Worm (Caenorhabditis elegans) whole organism, L4 larva: Measurements from ENCODE around the gene lon-2.

Experiments used
- D1046.2 ChIP-seq: fragments of 200-800 bp; sonication (Bioruptor generic); IDR thresholded peaks from 2 replicates; pipeline ENCODE4 v1.3.6; 2022; ENCODE audit warnings: missing genetic modification characterization, missing compliant biosample characterization
- F10B5.3 ChIP-seq: sonication (generic microtip); optimal IDR thresholded peaks from 2 replicates; lab custom pipeline; 2016; ENCODE audit warnings: mild to moderate bottlenecking, missing genetic modification characterization, missing compliant biosample characterization
- F26F4.8 ChIP-seq: fragments of 200-800 bp; sonication (Bioruptor generic); conservative IDR thresholded peaks from 2 replicates; pipeline ENCODE4 v1.3.6; 2022; ENCODE audit warnings: missing genetic modification characterization, missing compliant biosample characterization
- F37D6.2 ChIP-seq: sonication (generic microtip); optimal IDR thresholded peaks from 2 replicates; lab custom pipeline; 2016; ENCODE audit warnings: mild to moderate bottlenecking, missing genetic modification characterization, missing compliant biosample characterization
- F49E8.2 ChIP-seq: sonication (generic microtip); optimal IDR thresholded peaks from 2 replicates; lab custom pipeline; 2016; ENCODE audit warnings: missing compliant biosample characterization, mild to moderate bottlenecking, missing genetic modification characterization, borderline replicate concordance
- T20F7.1 ChIP-seq: fragments of 200-800 bp; sonication (Bioruptor generic); optimal IDR thresholded peaks from 2 replicates; lab custom pipeline; 2018; ENCODE audit warnings: mild to moderate bottlenecking, missing genetic modification characterization, missing compliant biosample characterization
- Y48G9A.11 ChIP-seq: fragments of 200-800 bp; sonication (Bioruptor generic); IDR thresholded peaks from 2 replicates; pipeline ENCODE4 v1.3.6; 2022; ENCODE audit warnings: missing genetic modification reagents, missing genetic modification characterization, missing compliant biosample characterization
- Y75B8A.6 ChIP-seq: fragments of 200-800 bp; sonication (Bioruptor generic); IDR thresholded peaks from 2 replicates; pipeline ENCODE4 v1.3.6; 2022; ENCODE audit warnings: missing genetic modification reagents, missing genetic modification characterization, missing compliant biosample characterization
- aha-1 ChIP-seq: fragments of 150-350 bp; peaks from one replicate; lab custom pipeline; 2014; ENCODE audit warnings: missing biosample characterization, missing genetic modification characterization
- ceh-20 ChIP-seq: fragments of 200-800 bp; sonication (Bioruptor generic); IDR thresholded peaks from 2 replicates; pipeline ENCODE4 v1.3.6; 2022; ENCODE audit warnings: missing genetic modification reagents, missing genetic modification characterization, missing compliant biosample characterization
- ceh-32 ChIP-seq: sonication (generic microtip); optimal IDR thresholded peaks from 2 replicates; lab custom pipeline; 2016; ENCODE audit warnings: mild to moderate bottlenecking, missing genetic modification characterization, missing compliant biosample characterization; ENCODE audit not compliant: poor library complexity
- ces-1 ChIP-seq: fragments of 150-350 bp; sonication (generic microtip); optimal IDR thresholded peaks from 4 replicates; lab custom pipeline; 2014; ENCODE audit warnings: missing biosample characterization, missing genetic modification reagents, missing genetic modification characterization
- ctbp-1 ChIP-seq: fragments of 200-800 bp; sonication (Bioruptor generic); IDR thresholded peaks from 2 replicates; pipeline ENCODE4 v1.3.6; 2022; ENCODE audit warnings: missing genetic modification reagents, missing genetic modification characterization, missing compliant biosample characterization
- daf-16 ChIP-seq, 3 experiments: sonication (generic microtip); optimal IDR thresholded peaks; 2 replicates each; lab custom pipeline; 2016 to 2017; ENCODE audit warnings: missing genetic modification characterization in 3 of 3, missing genetic modification reagents in 3 of 3, mild to moderate bottlenecking in 2 of 3, missing compliant biosample characterization in 2 of 3, missing biosample characterization in 1 of 3, moderate library complexity in 1 of 3
- dmd-8 ChIP-seq: fragments of 200-800 bp; sonication (Bioruptor generic); IDR thresholded peaks from 2 replicates; pipeline ENCODE4 v1.3.6; 2022; ENCODE audit warnings: missing genetic modification characterization, missing compliant biosample characterization
- dmd-9 ChIP-seq: fragments of 200-800 bp; sonication (Bioruptor generic); IDR thresholded peaks from 2 replicates; pipeline ENCODE4 v1.3.6; 2022; ENCODE audit warnings: missing genetic modification reagents, missing genetic modification characterization, missing compliant biosample characterization
- dve-1 ChIP-seq: sonication (generic microtip); optimal IDR thresholded peaks from 2 replicates; lab custom pipeline; 2017; ENCODE audit warnings: antibody characterized with exemption, mild to moderate bottlenecking, missing genetic modification characterization, missing compliant biosample characterization; ENCODE audit not compliant: insufficient read depth
- egl-43 ChIP-seq: fragments of 200-800 bp; sonication (Bioruptor generic); IDR thresholded peaks from 2 replicates; pipeline ENCODE4 v1.3.6; 2022; ENCODE audit warnings: missing genetic modification reagents, missing genetic modification characterization, missing compliant biosample characterization
- fos-1 ChIP-seq: fragments of 150-350 bp; optimal IDR thresholded peaks from 2 replicates; lab custom pipeline; 2014; ENCODE audit warnings: missing biosample characterization, missing genetic modification characterization
- gei-8 ChIP-seq: fragments of 200-800 bp; sonication (Bioruptor generic); optimal IDR thresholded peaks from 2 replicates; lab custom pipeline; 2018; ENCODE audit warnings: mild to moderate bottlenecking, missing genetic modification characterization, missing compliant biosample characterization
- hif-1 ChIP-seq, 2 experiments: sonication (generic microtip); optimal IDR thresholded peaks; 2 replicates each; lab custom pipeline; 2016 to 2017; ENCODE audit warnings: missing compliant biosample characterization in 2 of 2, missing genetic modification characterization in 2 of 2, missing genetic modification reagents in 2 of 2, missing genotype in 2 of 2, mild to moderate bottlenecking in 1 of 2
- hlh-30 ChIP-seq: sonication (generic microtip); optimal IDR thresholded peaks from 2 replicates; lab custom pipeline; 2017; ENCODE audit warnings: antibody characterized with exemption, mild to moderate bottlenecking, missing genetic modification characterization, missing compliant biosample characterization; ENCODE audit not compliant: insufficient read depth
- hmg-1.1 ChIP-seq: fragments of 200-800 bp; sonication (Bioruptor generic); IDR thresholded peaks from 2 replicates; pipeline ENCODE4 v1.3.6; 2022; ENCODE audit warnings: missing genetic modification reagents, missing genetic modification characterization, missing compliant biosample characterization
- lin-1 ChIP-seq: fragments of 200-800 bp; sonication (Bioruptor generic); IDR thresholded peaks from 2 replicates; pipeline ENCODE4 v1.3.6; 2022; ENCODE audit warnings: missing genetic modification reagents, missing genetic modification characterization, missing compliant biosample characterization
- lin-13 ChIP-seq: fragments of 150-350 bp; optimal IDR thresholded peaks from 2 replicates; lab custom pipeline; 2014; ENCODE audit warnings: missing biosample characterization, missing genetic modification reagents, missing genetic modification characterization
- lin-15B ChIP-seq: fragments of 150-350 bp; sonication (generic microtip); optimal IDR thresholded peaks from 3 replicates; lab custom pipeline; 2014; ENCODE audit warnings: missing biosample characterization, missing genetic modification characterization
- lsy-2 ChIP-seq, 2 experiments: fragments of 150-350 bp in 1 of 2; sonication (generic microtip) in 1 of 2; optimal IDR thresholded peaks; 2 replicates each; lab custom pipeline; 2014 to 2017; ENCODE audit warnings: missing biosample characterization in 2 of 2, missing genetic modification characterization in 2 of 2
- madf-9 ChIP-seq: fragments of 200-800 bp; sonication (Bioruptor generic); conservative IDR thresholded peaks from 2 replicates; pipeline ENCODE4 v1.3.6; 2022; ENCODE audit warnings: missing genetic modification reagents, missing genetic modification characterization, missing compliant biosample characterization
- mdl-1 ChIP-seq, 2 experiments: fragments of 150-350 bp in 1 of 2; sonication (generic microtip) in 1 of 2; optimal IDR thresholded peaks; 2 replicates each; lab custom pipeline; 2014 to 2017; ENCODE audit warnings: missing biosample characterization in 2 of 2, missing genetic modification characterization in 2 of 2
- mdt-29 ChIP-seq: fragments of 200-800 bp; sonication (Bioruptor generic); IDR thresholded peaks from 2 replicates; pipeline ENCODE4 v1.3.6; 2022; ENCODE audit warnings: missing genetic modification reagents, missing genetic modification characterization, missing compliant biosample characterization
- mep-1 ChIP-seq: fragments of 150-350 bp; sonication (generic microtip); optimal IDR thresholded peaks from 3 replicates; lab custom pipeline; 2014; ENCODE audit warnings: missing biosample characterization, missing genetic modification characterization
- mes-2 ChIP-seq: sonication (generic microtip); optimal IDR thresholded peaks from 2 replicates; lab custom pipeline; 2016; ENCODE audit warnings: missing genotype, mild to moderate bottlenecking, missing genetic modification characterization, missing compliant biosample characterization; ENCODE audit not compliant: poor library complexity, severe bottlenecking
- mxl-2 ChIP-seq: fragments of 200-800 bp; sonication (Bioruptor generic); conservative IDR thresholded peaks from 2 replicates; pipeline ENCODE4 v1.3.6; 2022; ENCODE audit warnings: missing genetic modification reagents, missing genetic modification characterization, missing compliant biosample characterization
- nhr-10 ChIP-seq: fragments of 150-350 bp; optimal IDR thresholded peaks from 2 replicates; lab custom pipeline; 2014; ENCODE audit warnings: missing biosample characterization, missing genetic modification characterization
- nhr-11 ChIP-seq: fragments of 150-350 bp; optimal IDR thresholded peaks from 2 replicates; lab custom pipeline; 2014; ENCODE audit warnings: missing biosample characterization, missing genetic modification characterization
- nhr-28 ChIP-seq: fragments of 150-350 bp; optimal IDR thresholded peaks from 2 replicates; lab custom pipeline; 2014; ENCODE audit warnings: missing biosample characterization, missing genetic modification characterization
- nhr-6 ChIP-seq: fragments of 150-350 bp; optimal IDR thresholded peaks from 2 replicates; lab custom pipeline; 2014; ENCODE audit warnings: missing biosample characterization, missing genetic modification characterization
- pha-4 ChIP-seq, 2 experiments: fragments of 150-350 bp in 1 of 2; fragments of 200-800 bp in 1 of 2; sonication (Bioruptor generic) in 1 of 2; IDR thresholded peaks in 1 of 2; optimal IDR thresholded peaks in 1 of 2; 2 replicates each; pipeline versions ENCODE4 v1.3.6 to Lab custom; 2014 to 2022; ENCODE audit warnings: missing genetic modification characterization in 2 of 2, missing genetic modification reagents in 2 of 2, missing biosample characterization in 1 of 2, missing compliant biosample characterization in 1 of 2
- php-3 ChIP-seq: fragments of 200-800 bp; sonication (Bioruptor generic); IDR thresholded peaks from 2 replicates; pipeline ENCODE4 v1.3.6; 2022; ENCODE audit warnings: missing genetic modification reagents, missing genetic modification characterization, missing compliant biosample characterization
- sdz-12 ChIP-seq: fragments of 200-800 bp; sonication (Bioruptor generic); optimal IDR thresholded peaks from 2 replicates; lab custom pipeline; 2018; ENCODE audit warnings: mild to moderate bottlenecking, missing genetic modification characterization, missing compliant biosample characterization
- snpc-1.2 ChIP-seq: fragments of 200-800 bp; sonication (Bioruptor generic); IDR thresholded peaks from 2 replicates; pipeline ENCODE4 v1.3.6; 2022; ENCODE audit warnings: missing genetic modification reagents, missing genetic modification characterization, missing compliant biosample characterization
- tra-1 ChIP-seq: fragments of 200-800 bp; sonication (Bioruptor generic); IDR thresholded peaks from 2 replicates; pipeline ENCODE4 v1.3.6; 2022; ENCODE audit warnings: missing genetic modification reagents, missing genetic modification characterization, missing compliant biosample characterization
- unc-39 ChIP-seq: sonication (generic microtip); optimal IDR thresholded peaks from 2 replicates; lab custom pipeline; 2017; ENCODE audit warnings: missing biosample characterization, missing genetic modification characterization
- unc-62 ChIP-seq, 3 experiments: fragments of 150-350 bp in 1 of 3; sonication (generic microtip); optimal IDR thresholded peaks in 2 of 3; peaks in 1 of 3; 1 replicate in 1 of 3; 2 replicates in 2 of 3; lab custom pipeline; 2014 to 2017; ENCODE audit warnings: missing biosample characterization in 3 of 3, missing genetic modification characterization in 3 of 3, missing genetic modification reagents in 3 of 3, missing genotype in 1 of 3
- vab-7 ChIP-seq: fragments of 200-800 bp; sonication (Bioruptor generic); IDR thresholded peaks from 2 replicates; pipeline ENCODE4 v1.3.6; 2022; ENCODE audit warnings: missing genetic modification reagents, missing genetic modification characterization, missing compliant biosample characterization
- zfp-3 ChIP-seq: fragments of 200-800 bp; sonication (Bioruptor generic); conservative IDR thresholded peaks from 2 replicates; pipeline ENCODE4 v1.3.6; 2022; ENCODE audit warnings: missing genetic modification reagents, missing genetic modification characterization, missing compliant biosample characterization
- zip-2 ChIP-seq: fragments of 150-350 bp; optimal IDR thresholded peaks from 2 replicates; lab custom pipeline; 2014; ENCODE audit warnings: missing biosample characterization, missing genetic modification characterization

The lon-2 gene

DNA sequence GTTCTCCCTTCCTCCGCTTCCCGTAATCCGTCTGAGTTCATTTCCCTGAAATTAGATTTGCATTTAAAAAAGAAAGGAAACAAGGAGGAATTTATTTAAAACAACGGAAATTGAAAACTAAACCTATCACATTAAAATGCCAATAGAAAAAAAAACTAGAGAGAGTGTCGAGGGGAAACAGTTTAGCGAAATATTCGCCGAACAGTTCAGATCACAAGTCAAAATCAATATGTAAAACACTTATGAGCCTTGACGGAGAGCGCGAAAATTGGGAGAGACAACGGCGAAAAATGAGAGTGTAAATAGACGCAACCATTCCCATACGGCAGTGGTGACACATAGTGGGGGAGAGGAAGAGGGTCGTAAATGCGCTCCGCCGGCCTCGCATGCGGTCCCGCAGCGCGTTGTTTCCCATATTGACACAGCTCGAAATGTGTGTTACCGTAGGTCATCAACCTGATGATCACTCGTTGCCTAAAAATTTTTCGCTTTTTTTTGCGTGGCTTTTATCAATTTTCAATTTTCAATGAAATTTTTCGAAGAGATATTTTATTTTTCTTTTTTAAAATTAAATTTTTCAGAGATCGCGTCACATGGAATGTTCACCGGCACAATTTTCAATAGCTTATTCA is 37.1 kb downstream of the lon-2 start, which contains the start of the genes dnj-14 and glit-1 (continued):
- TF ChIP-seq F26F4.8 (GFP tag; lab: Robert Waterston, UW) (no peak), ceh-20 (GFP tag; lab: Robert Waterston, UW) (peak; percentile 69), egl-43 (GFP tag; lab: Robert Waterston, UW) (peak; percentile 66; the same call in 1 of the 2 replicates), lin-13 (GFP tag; lab: Kevin White, UChicago) (peak; percentile 87), F49E8.2 (tag; lab: Kevin White, UChicago) (no peak), ceh-32 (tag; lab: Kevin White, UChicago) (no peak), nhr-11 (tag; lab: Kevin White, UChicago) (peak; percentile 88), hlh-30 (tag; lab: Kevin White, UChicago) (peak; percentile 96), daf-16 (GFP tag; optimal IDR thresholded peaks at IDR 0.05; lab: Kevin White, UChicago) (peak; percentile 33 to 46), daf-16 (tag; optimal IDR thresholded peaks at IDR 0.05; lab: Kevin White, UChicago) (peak; percentile 96), nhr-10 (tag; lab: Kevin White, UChicago) (peak; percentile 50), dmd-9 (GFP tag; lab: Robert Waterston, UW) (peak; percentile 57; the same call in 1 of the 2 replicates), pha-4 (GFP tag; IDR thresholded peaks at IDR 0.05; lab: Robert Waterston, UW) (peak; percentile 71), pha-4 (tag; optimal IDR thresholded peaks at IDR 0.05; lab: Kevin White, UChicago) (no peak), php-3 (GFP tag; lab: Robert Waterston, UW) (peak; percentile 89), aha-1 (peak; percentile 99), F37D6.2 (tag; lab: Kevin White, UChicago) (peak; percentile 57), Y48G9A.11 (no peak), hmg-1.1 (GFP tag; lab: Robert Waterston, UW) (peak; percentile 88), fos-1 (tag; lab: Kevin White, UChicago) (no peak), tra-1 (GFP tag; lab: Robert Waterston, UW) (0 out of 2 replicates have a peak, but pooled peaks have one; percentile 39), ces-1 (GFP tag; lab: Kevin White, UChicago) (no peak), lin-15B (tag; lab: Kevin White, UChicago) (peak; percentile 18), dmd-8 (GFP tag; lab: Robert Waterston, UW) (no peak), Y75B8A.6 (no peak), lin-1 (peak; percentile 62), mdl-1 (tag; optimal IDR thresholded peaks at IDR 0.05; lab: Kevin White, UChicago) (peak; percentile 21 to 91), snpc-1.2 (GFP tag; lab: Robert Waterston, UW) (no peak), unc-62 (GFP tag; optimal IDR thresholded peaks at IDR 0.05 in 1 of 2; lab: Kevin White, UChicago) (peak in 1 of 2 experiments; percentile 86), unc-62 (tag; optimal IDR thresholded peaks at IDR 0.05; lab: Kevin White, UChicago) (no peak), gei-8 (GFP tag; lab: Kevin White, UChicago) (no peak), mep-1 (tag; lab: Kevin White, UChicago) (peak; percentile 94), madf-9 (peak; percentile 72), F10B5.3 (tag; lab: Kevin White, UChicago) (peak; percentile 29), mxl-2 (no peak), nhr-28 (tag; lab: Kevin White, UChicago) (peak; percentile 83), nhr-6 (tag; lab: Kevin White, UChicago) (peak; percentile 82), D1046.2 (GFP tag; lab: Robert Waterston, UW) (peak; percentile 99), vab-7 (GFP tag; lab: Robert Waterston, UW) (peak; percentile 57; the same call in 1 of the 2 replicates), zip-2 (tag; lab: Kevin White, UChicago) (no peak), mdt-29 (GFP tag; lab: Robert Waterston, UW) (peak; percentile 47; the same call in 1 of the 2 replicates), ctbp-1 (GFP tag; lab: Robert Waterston, UW) (peak; percentile 54; the same call in 1 of the 2 replicates), sdz-12 (GFP tag; lab: Kevin White, UChicago) (no peak), hif-1 (tag; optimal IDR thresholded peaks at IDR 0.05; lab: Kevin White, UChicago) (peak in 1 of 2 experiments; percentile 85), unc-39 (no peak), lsy-2 (tag; optimal IDR thresholded peaks at IDR 0.05; lab: Kevin White, UChicago) (peak; percentile 95 to 98), dve-1 (peak; percentile 92), mes-2 (tag; lab: Kevin White, UChicago) (peak; percentile 90), T20F7.1 (GFP tag; lab: Kevin White, UChicago) (peak; percentile 76), zfp-3 (no peak)
